Fruit fly (Drosophila melanogaster) whole organism, embryonic: ENCODE measurements around the gene se.
A peak's percentile ranks its signal among the peaks of the same experiment; 100 is the strongest.

Experiments used
- CG10979 ChIP-seq: fragments of 200-800 bp; sonication (Bioruptor generic); optimal IDR thresholded peaks from 2 replicates; lab custom pipeline; 2018; ENCODE audit warnings: missing biosample characterization, mild to moderate bottlenecking, missing genetic modification characterization, moderate library complexity
- CG11247 ChIP-seq: fragments of 200-800 bp; sonication (Bioruptor generic); IDR thresholded peaks from 2 replicates; pipeline ENCODE4 v1.3.6; 2022; ENCODE audit warnings: missing biosample characterization, missing genetic modification characterization
- CG11398 ChIP-seq: fragments of 200-800 bp; sonication (Bioruptor generic); optimal IDR thresholded peaks from 2 replicates; lab custom pipeline; 2016; ENCODE audit warnings: missing biosample characterization, missing genetic modification characterization
- CG11696 ChIP-seq: fragments of 200-800 bp; sonication (Bioruptor generic); IDR thresholded peaks from 2 replicates; pipeline ENCODE4 v1.3.6; 2022; ENCODE audit warnings: missing biosample characterization, missing genetic modification characterization
- CG13287 ChIP-seq: fragments of 200-800 bp; sonication (Bioruptor generic); IDR thresholded peaks from 2 replicates; pipeline ENCODE4 v1.3.6; 2022; ENCODE audit warnings: missing biosample characterization, missing genetic modification characterization; ENCODE audit not compliant: partially characterized antibody
- CG13775 ChIP-seq: fragments of 200-800 bp; sonication (Bioruptor generic); optimal IDR thresholded peaks from 3 replicates; lab custom pipeline; 2017; ENCODE audit warnings: missing biosample characterization, mild to moderate bottlenecking, missing genetic modification characterization
- CG14667 ChIP-seq: fragments of 200-800 bp; sonication (Bioruptor generic); IDR thresholded peaks from 2 replicates; pipeline ENCODE4 v1.3.6; 2022; ENCODE audit warnings: missing biosample characterization, missing genetic modification characterization
- CG14965 ChIP-seq: fragments of 200-800 bp; sonication (Bioruptor generic); optimal IDR thresholded peaks from 2 replicates; lab custom pipeline; 2016; ENCODE audit warnings: missing biosample characterization, missing genetic modification characterization, borderline replicate concordance
- CG15073 ChIP-seq: fragments of 200-800 bp; sonication (Bioruptor generic); optimal IDR thresholded peaks from 2 replicates; lab custom pipeline; 2016; ENCODE audit warnings: missing biosample characterization, missing genetic modification characterization
- CG15601 ChIP-seq: fragments of 200-800 bp; sonication (Bioruptor generic); optimal IDR thresholded peaks from 3 replicates; lab custom pipeline; 2019; ENCODE audit warnings: missing biosample characterization, mild to moderate bottlenecking, missing genetic modification characterization, moderate library complexity
- CG1647 ChIP-seq: fragments of 200-800 bp; sonication (Bioruptor generic); optimal IDR thresholded peaks from 3 replicates; lab custom pipeline; 2016; ENCODE audit warnings: missing biosample characterization, missing genetic modification characterization
- CG17186 ChIP-seq: fragments of 200-800 bp; sonication (Bioruptor generic); optimal IDR thresholded peaks from 3 replicates; lab custom pipeline; 2017; ENCODE audit warnings: missing biosample characterization, missing genetic modification reagents, missing genetic modification characterization
- CG17361 ChIP-seq: fragments of 200-800 bp; sonication (Bioruptor generic); IDR thresholded peaks from 3 replicates; pipeline ENCODE4 v1.3.6; 2022; ENCODE audit warnings: missing biosample characterization, missing genetic modification characterization
- CG17612 ChIP-seq: fragments of 200-800 bp; sonication (Bioruptor generic); IDR thresholded peaks from 2 replicates; pipeline ENCODE4 v1.3.6; 2022; ENCODE audit warnings: missing biosample characterization, missing genetic modification characterization
- CG17829 ChIP-seq: fragments of 200-800 bp; optimal IDR thresholded peaks from 2 replicates; lab custom pipeline; 2019; ENCODE audit warnings: missing biosample characterization, mild to moderate bottlenecking, missing genetic modification characterization, moderate library complexity
- CG2678 ChIP-seq: fragments of 200-800 bp; sonication (Bioruptor generic); optimal IDR thresholded peaks from 3 replicates; lab custom pipeline; 2019; ENCODE audit warnings: missing biosample characterization, mild to moderate bottlenecking, missing genetic modification characterization, moderate library complexity
- CG4617 ChIP-seq: fragments of 200-800 bp; sonication (Bioruptor generic); optimal IDR thresholded peaks from 3 replicates; lab custom pipeline; 2016; ENCODE audit warnings: missing biosample characterization, missing genetic modification characterization, borderline replicate concordance
- CG7556 ChIP-seq: fragments of 200-800 bp; sonication (Bioruptor generic); optimal IDR thresholded peaks from 2 replicates; lab custom pipeline; 2017; ENCODE audit warnings: missing biosample characterization, mild to moderate bottlenecking, missing genetic modification characterization
- CG8924 ChIP-seq: fragments of 200-800 bp; optimal IDR thresholded peaks from 3 replicates; lab custom pipeline; 2019; ENCODE audit warnings: missing biosample characterization, mild to moderate bottlenecking, missing genetic modification characterization, moderate library complexity
- CG9437 ChIP-seq: fragments of 200-800 bp; sonication (Bioruptor generic); optimal IDR thresholded peaks from 2 replicates; lab custom pipeline; 2018; ENCODE audit warnings: missing biosample characterization, mild to moderate bottlenecking, missing genetic modification characterization
- Fer1 ChIP-seq: fragments of 200-800 bp; sonication (Bioruptor generic); optimal IDR thresholded peaks from 2 replicates; lab custom pipeline; 2017; ENCODE audit warnings: missing biosample characterization, mild to moderate bottlenecking, missing genetic modification characterization
- H15 ChIP-seq: fragments of 200-800 bp; sonication (Bioruptor generic); IDR thresholded peaks from 3 replicates; pipeline ENCODE4 v1.3.6; 2022; ENCODE audit warnings: missing biosample characterization, missing genetic modification characterization
- Hr51 ChIP-seq, 2 experiments: fragments of 200-800 bp; sonication (Bioruptor generic); optimal IDR thresholded peaks; 2 replicates in 1 of 2; 3 replicates in 1 of 2; lab custom pipeline; 2016 to 2018; ENCODE audit warnings: missing biosample characterization in 2 of 2, missing genetic modification characterization in 2 of 2, mild to moderate bottlenecking in 1 of 2, moderate library complexity in 1 of 2
- MESR4 ChIP-seq: fragments of 200-800 bp; sonication (Bioruptor generic); optimal IDR thresholded peaks from 2 replicates; lab custom pipeline; 2018; ENCODE audit warnings: missing biosample characterization, mild to moderate bottlenecking, missing genetic modification characterization, moderate library complexity
- MTF-1 ChIP-seq: fragments of 200-800 bp; sonication (Bioruptor generic); optimal IDR thresholded peaks from 2 replicates; lab custom pipeline; 2018; ENCODE audit warnings: missing biosample characterization, mild to moderate bottlenecking, missing genetic modification characterization, borderline replicate concordance
- NC2β ChIP-seq: fragments of 200-800 bp; sonication (Bioruptor generic); optimal IDR thresholded peaks from 2 replicates; lab custom pipeline; 2016; ENCODE audit warnings: missing biosample characterization, missing genetic modification characterization
- Pdp1 ChIP-seq, 2 experiments: fragments of 200-800 bp; sonication (Bioruptor generic); optimal IDR thresholded peaks; 3 replicates each; lab custom pipeline; 2016; ENCODE audit warnings: missing biosample characterization in 2 of 2, missing genetic modification characterization in 2 of 2, mild to moderate bottlenecking in 1 of 2, moderate library complexity in 1 of 2
- Rfx ChIP-seq: fragments of 200-800 bp; sonication (Bioruptor generic); IDR thresholded peaks from 2 replicates; pipeline ENCODE4 v1.3.6; 2022; ENCODE audit warnings: missing biosample characterization, missing genetic modification characterization
- Rx ChIP-seq: fragments of 200-800 bp; sonication (Bioruptor generic); IDR thresholded peaks from 2 replicates; pipeline ENCODE4 v1.3.6; 2022; ENCODE audit warnings: missing biosample characterization, missing genetic modification characterization
- Side ChIP-seq: fragments of 200-800 bp; sonication (Bioruptor generic); optimal IDR thresholded peaks from 2 replicates; lab custom pipeline; 2016; ENCODE audit warnings: missing biosample characterization, missing genetic modification characterization
- Six4 ChIP-seq: fragments of 200-800 bp; sonication (Bioruptor generic); optimal IDR thresholded peaks from 2 replicates; lab custom pipeline; 2016; ENCODE audit warnings: missing biosample characterization, missing genetic modification characterization
- Sry-β ChIP-seq: fragments of 200-800 bp; sonication (Bioruptor generic); optimal IDR thresholded peaks from 2 replicates; lab custom pipeline; 2018; ENCODE audit warnings: missing biosample characterization, mild to moderate bottlenecking, missing genetic modification characterization, moderate library complexity
- YL-1 ChIP-seq: fragments of 200-800 bp; sonication (Bioruptor generic); optimal IDR thresholded peaks from 3 replicates; lab custom pipeline; 2017; ENCODE audit warnings: missing biosample characterization, mild to moderate bottlenecking, missing genetic modification characterization
- bcd ChIP-seq: fragments of 200-800 bp; sonication (Bioruptor generic); optimal IDR thresholded peaks from 2 replicates; lab custom pipeline; 2017; ENCODE audit warnings: missing biosample characterization, mild to moderate bottlenecking, missing genetic modification characterization
- cg ChIP-seq: fragments of 200-800 bp; sonication (Bioruptor generic); optimal IDR thresholded peaks from 3 replicates; lab custom pipeline; 2019; ENCODE audit warnings: missing biosample characterization, mild to moderate bottlenecking, missing genetic modification characterization, moderate library complexity
- chinmo ChIP-seq: fragments of 200-800 bp; sonication (Bioruptor generic); IDR thresholded peaks from 4 replicates; pipeline ENCODE4 v1.3.6; 2022; ENCODE audit warnings: missing biosample characterization, missing genetic modification characterization; ENCODE audit not compliant: partially characterized antibody
- disco-r ChIP-seq: fragments of 200-800 bp; sonication (Bioruptor generic); optimal IDR thresholded peaks from 2 replicates; lab custom pipeline; 2016; ENCODE audit warnings: missing biosample characterization, missing genetic modification characterization
- eve ChIP-seq, 2 experiments: fragments of >200 bp; optimal IDR thresholded peaks; 2 replicates each; lab custom pipeline; 2017; ENCODE audit warnings: missing biosample characterization in 2 of 2, missing genetic modification characterization in 2 of 2
- ewg ChIP-seq: fragments of 200-800 bp; sonication (Bioruptor generic); optimal IDR thresholded peaks from 3 replicates; lab custom pipeline; 2017; ENCODE audit warnings: mild to moderate bottlenecking, missing biosample characterization, missing genetic modification reagents, missing genetic modification characterization
- fru ChIP-seq: fragments of >200 bp; optimal IDR thresholded peaks from 2 replicates; lab custom pipeline; 2017
- ftz-f1 ChIP-seq: fragments of 200-800 bp; sonication (Bioruptor generic); optimal IDR thresholded peaks from 2 replicates; lab custom pipeline; 2016; ENCODE audit warnings: missing biosample characterization, missing genetic modification characterization
- klu ChIP-seq: fragments of 200-800 bp; sonication (Bioruptor generic); IDR thresholded peaks from 2 replicates; pipeline ENCODE4 v1.3.6; 2022; ENCODE audit warnings: missing biosample characterization, missing genetic modification characterization
- row ChIP-seq: fragments of 200-800 bp; sonication (Bioruptor generic); IDR thresholded peaks from 3 replicates; pipeline ENCODE4 v1.3.6; 2022; ENCODE audit warnings: missing biosample characterization, missing genetic modification characterization
- salm ChIP-seq: fragments of 200-800 bp; sonication (Bioruptor generic); optimal IDR thresholded peaks from 2 replicates; lab custom pipeline; 2018; ENCODE audit warnings: missing biosample characterization, mild to moderate bottlenecking, missing genetic modification characterization
- scrt ChIP-seq: fragments of 200-800 bp; sonication (Bioruptor generic); optimal IDR thresholded peaks from 2 replicates; lab custom pipeline; 2018; ENCODE audit warnings: missing biosample characterization, mild to moderate bottlenecking, missing genetic modification characterization, moderate library complexity
- tgo ChIP-seq: fragments of 200-800 bp; sonication (Bioruptor generic); IDR thresholded peaks from 3 replicates; pipeline ENCODE4 v1.3.6; 2022; ENCODE audit warnings: missing biosample characterization, missing genetic modification characterization
- tin ChIP-seq: fragments of 200-800 bp; sonication (Bioruptor generic); optimal IDR thresholded peaks from 3 replicates; lab custom pipeline; 2016; ENCODE audit warnings: missing biosample characterization, missing genetic modification characterization
- trh ChIP-seq: fragments of 200-800 bp; sonication (Bioruptor generic); optimal IDR thresholded peaks from 2 replicates; lab custom pipeline; 2016; ENCODE audit warnings: missing biosample characterization, missing genetic modification characterization
- wdn ChIP-seq: fragments of 200-800 bp; sonication (Bioruptor generic); IDR thresholded peaks from 2 replicates; pipeline ENCODE4 v1.3.6; 2022; ENCODE audit warnings: missing biosample characterization, missing genetic modification characterization
- zf30C ChIP-seq: fragments of 200-800 bp; sonication (Bioruptor generic); optimal IDR thresholded peaks from 3 replicates; lab custom pipeline; 2018; ENCODE audit warnings: missing biosample characterization, mild to moderate bottlenecking, missing genetic modification characterization

se gene

dm6 chr3L:8509567-8510109 lies 10.7 kb upstream of the se start, which contains the start of the genes ZC3H3 and Pus7:
ZC3H3 (minus strand) TSS chr3L:8509763.
Pus7 (plus strand) TSS chr3L:8510003.
- TF ChIP-seq CG14667: no peak
- TF ChIP-seq H15 (GFP tag; lab: Robert Waterston, UW): no peak
- no peak for TF ChIP-seq Rfx
- TF ChIP-seq Six4: no peak
- TF ChIP-seq CG11398 (GFP tag; lab: Kevin White, UChicago): no peak
- TF ChIP-seq zf30C (GFP tag; lab: Kevin White, UChicago): no peak
- TF ChIP-seq CG11247: no peak
- TF ChIP-seq cg (GFP tag; lab: Kevin White, UChicago): no peak
- peak; percentile 37 for TF ChIP-seq ewg (GFP tag; lab: Kevin White, UChicago)
- peak; percentile 43; the same call in 1 of the 3 replicates for TF ChIP-seq CG17361 (GFP tag; lab: Robert Waterston, UW)
- TF ChIP-seq fru (lab: Kevin White, UChicago): no peak
- peak; percentile 47 for TF ChIP-seq scrt
- TF ChIP-seq CG13287 (GFP tag; lab: Robert Waterston, UW): peak; percentile 47
- no peak for TF ChIP-seq MTF-1 (GFP tag; lab: Kevin White, UChicago)
- TF ChIP-seq CG7556 (GFP tag; lab: Kevin White, UChicago): no peak
- TF ChIP-seq row (GFP tag; lab: Robert Waterston, UW): peak; percentile 46; the same call in 2 of the 3 replicates
- TF ChIP-seq tin (GFP tag; lab: Kevin White, UChicago): peak; percentile 27
- TF ChIP-seq trh (GFP tag; lab: Kevin White, UChicago): no peak
- TF ChIP-seq CG2678: no peak
- peak; percentile 40 for TF ChIP-seq CG13775
- no peak for TF ChIP-seq wdn (GFP tag; lab: Robert Waterston, UW)
- peak; percentile 43 for TF ChIP-seq CG15601 (tag; lab: Kevin White, UChicago)
- no peak for TF ChIP-seq Side
- no peak for TF ChIP-seq NC2β
- TF ChIP-seq CG17186: no peak
- TF ChIP-seq CG1647: no peak
- peak; percentile 65; the same call in 1 of the 4 replicates for TF ChIP-seq chinmo (GFP tag; lab: Robert Waterston, UW)
- TF ChIP-seq Hr51 (GFP tag; optimal IDR thresholded peaks at IDR 0.05; lab: Kevin White, UChicago): peak in 1 of 2 experiments; percentile 32
- peak; percentile 2 for TF ChIP-seq CG10979
- TF ChIP-seq ftz-f1: peak; percentile 76
- peak; percentile 78 for TF ChIP-seq CG9437 (GFP tag; lab: Kevin White, UChicago)
- peak; percentile 16 for TF ChIP-seq CG8924 (tag; lab: Kevin White, UChicago)
- no peak for TF ChIP-seq tgo (GFP tag; lab: Robert Waterston, UW)
- peak; percentile 15 for TF ChIP-seq Fer1 (GFP tag; lab: Kevin White, UChicago)
- no peak for TF ChIP-seq CG11696
- TF ChIP-seq eve (GFP tag; optimal IDR thresholded peaks at IDR 0.05; lab: Kevin White, UChicago): no peak
- no peak for TF ChIP-seq CG15073
- TF ChIP-seq Pdp1 (GFP tag; optimal IDR thresholded peaks at IDR 0.05; lab: Kevin White, UChicago): peak in 1 of 2 experiments; percentile 7
- TF ChIP-seq MESR4 (GFP tag; lab: Kevin White, UChicago): peak; percentile 90
- no peak for TF ChIP-seq disco-r (GFP tag; lab: Kevin White, UChicago)
- no peak for TF ChIP-seq Sry-β (GFP tag; lab: Kevin White, UChicago)
- no peak for TF ChIP-seq salm
- TF ChIP-seq CG14965 (GFP tag; lab: Kevin White, UChicago): no peak
- no peak for TF ChIP-seq klu (GFP tag; lab: Robert Waterston, UW)
- TF ChIP-seq CG17612 (GFP tag; lab: Robert Waterston, UW): no peak
- no peak for TF ChIP-seq Rx (GFP tag; lab: Robert Waterston, UW)
- TF ChIP-seq YL-1 (GFP tag; lab: Kevin White, UChicago): peak; percentile 67
- TF ChIP-seq bcd (GFP tag; lab: Kevin White, UChicago): no peak
- peak; percentile 65 for TF ChIP-seq CG4617
- TF ChIP-seq CG17829: peak; percentile 51
